Fruit fly (Drosophila melanogaster): Measurements from ENCODE around the gene CG15253.

The CG15253 gene

DNA sequence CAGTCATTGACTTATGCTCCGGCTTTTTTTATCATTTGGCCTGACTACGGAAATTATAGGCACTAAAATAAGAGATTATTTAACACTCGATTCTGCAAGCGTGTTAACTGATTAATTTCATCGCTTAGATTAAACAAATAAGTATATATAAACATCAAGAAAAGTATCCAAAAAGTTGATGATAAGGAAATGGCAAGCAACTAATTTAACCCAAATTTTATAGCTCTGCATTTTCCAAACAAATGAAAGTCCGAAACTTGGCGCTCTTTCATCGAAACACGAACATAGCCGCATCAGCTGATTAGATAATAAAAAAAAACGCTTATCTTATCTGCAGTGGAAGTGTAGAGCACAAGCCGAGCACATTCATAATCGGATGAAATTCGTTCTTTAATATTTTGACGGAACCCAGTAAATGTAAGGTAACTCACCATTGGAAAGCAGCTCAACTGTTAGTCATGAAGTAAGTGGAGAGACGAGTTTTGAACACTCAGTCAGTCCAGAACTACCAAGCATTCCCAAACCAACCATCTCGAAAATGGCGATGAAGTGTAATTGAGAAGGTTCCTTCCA, 13.5 kb upstream of the CG15253 start, which contains the start of gene CG18480 (continued):
- TF ChIP-seq CkIIα-i1 (GFP tag; IDR thresholded peaks at IDR 0.05) (no peak), CG17186 (GFP tag; optimal IDR thresholded peaks at IDR 0.05) (no peak), unpg (GFP tag; optimal IDR thresholded peaks at IDR 0.05) (no peak), CG13894 (tag; optimal IDR thresholded peaks at IDR 0.05) (peak; percentile 50), B-H2 (GFP tag; optimal IDR thresholded peaks at IDR 0.05) (peak; percentile 42), CG12659 (GFP tag; optimal IDR thresholded peaks at IDR 0.05) (peak; percentile 37), CG1792 (GFP tag; optimal IDR thresholded peaks at IDR 0.05) (no peak), fd64A (GFP tag; optimal IDR thresholded peaks at IDR 0.05) (no peak), CG8765 (GFP tag; IDR thresholded peaks at IDR 0.05) (no peak; the same call in 1 of the 2 replicates), sob (GFP tag; IDR thresholded peaks at IDR 0.05) (peak; percentile 51; the same call in 1 of the 2 replicates), slou (GFP tag; optimal IDR thresholded peaks at IDR 0.05) (no peak), sc (optimal IDR thresholded peaks at IDR 0.05) (no peak), sc (GFP tag; optimal IDR thresholded peaks at IDR 0.05) (no peak), lbe (GFP tag; optimal IDR thresholded peaks at IDR 0.05) (no peak), sisA (GFP tag; IDR thresholded peaks at IDR 0.05) (no peak), CG12769 (tag; optimal IDR thresholded peaks at IDR 0.05) (peak; percentile 57), CG10565 (GFP tag; optimal IDR thresholded peaks at IDR 0.05) (no peak), pros (GFP tag; optimal IDR thresholded peaks at IDR 0.05) (no peak), gce (GFP tag; IDR thresholded peaks at IDR 0.05) (0 out of 3 replicates have a peak, but pooled peaks have one; percentile 32), Med (GFP tag) (peak; percentile 93), sima (GFP tag; optimal IDR thresholded peaks at IDR 0.05) (no peak), CG13287 (GFP tag; IDR thresholded peaks at IDR 0.05; ENCODE audit: partially characterized antibody) (no peak), CG3995 (GFP tag; optimal IDR thresholded peaks at IDR 0.05) (no peak), CG10209 (GFP tag; optimal IDR thresholded peaks at IDR 0.05) (peak; percentile 31), E2f2 (GFP tag; IDR thresholded peaks at IDR 0.05) (0 out of 2 replicates have a peak, but pooled peaks have one; percentile 34), lmd (GFP tag; IDR thresholded peaks at IDR 0.05) (peak; percentile 37; the same call in 1 of the 2 replicates), twi (tag; optimal IDR thresholded peaks at IDR 0.05) (no peak), C15 (GFP tag; IDR thresholded peaks at IDR 0.05) (no peak), CHES-1-like (GFP tag; optimal IDR thresholded peaks at IDR 0.05) (peak; percentile 47), CG18619 (GFP tag; optimal IDR thresholded peaks at IDR 0.05) (peak; percentile 28), peb (GFP tag; IDR thresholded peaks at IDR 0.05) (no peak), MESR4 (GFP tag; optimal IDR thresholded peaks at IDR 0.05) (no peak), bab2 (GFP tag; optimal IDR thresholded peaks at IDR 0.05) (peak; percentile 39), CG5953 (GFP tag; IDR thresholded peaks at IDR 0.05) (0 out of 2 replicates have a peak, but pooled peaks have one; percentile 18), lilli (GFP tag; optimal IDR thresholded peaks at IDR 0.05) (peak; percentile 71), B-H1 (GFP tag; IDR thresholded peaks at IDR 0.05) (no peak), Pdp1 (GFP tag; optimal IDR thresholded peaks at IDR 0.05) (peak in 1 of 2 experiments; percentile 31), Kr (GFP tag; optimal IDR thresholded peaks at IDR 0.05) (no peak), CG12299 (tag; optimal IDR thresholded peaks at IDR 0.05) (no peak), CG14441 (GFP tag; IDR thresholded peaks at IDR 0.05) (0 out of 2 replicates have a peak, but pooled peaks have one; percentile 32), sr (GFP tag; IDR thresholded peaks at IDR 0.05) (no peak), pnt (GFP tag; optimal IDR thresholded peaks at IDR 0.05) (no peak), CG32532 (GFP tag; IDR thresholded peaks at IDR 0.05) (peak; percentile 69), PHDP (tag; optimal IDR thresholded peaks at IDR 0.05) (no peak), CG4404 (GFP tag; IDR thresholded peaks at IDR 0.05) (no peak), CG7928 (GFP tag; optimal IDR thresholded peaks at IDR 0.05) (no peak), CG7357 (GFP tag; IDR thresholded peaks at IDR 0.05) (no peak), odd (GFP tag; optimal IDR thresholded peaks at IDR 0.05) (no peak), CG5245 (GFP tag; optimal IDR thresholded peaks at IDR 0.05) (no peak), CG1603 (tag; optimal IDR thresholded peaks at IDR 0.05) (no peak), tll (GFP tag; optimal IDR thresholded peaks at IDR 0.05) (no peak)

Data from whole organism, embryonic.